Fruit fly (Drosophila melanogaster) whole organism, wandering third instar larva: ENCODE measurements around the gene pon.

Experiments
- CG32264 ChIP-seq: fragments of 200-800 bp; sonication (Bioruptor generic); optimal IDR thresholded peaks from 2 replicates; lab custom pipeline; 2016; ENCODE audit warnings: missing biosample characterization, missing genetic modification characterization
- CG9705 ChIP-seq: fragments of 200-800 bp; sonication (Bioruptor generic); optimal IDR thresholded peaks from 2 replicates; lab custom pipeline; 2018; ENCODE audit warnings: missing biosample characterization, mild to moderate bottlenecking, missing genetic modification characterization
- CrebA ChIP-seq: fragments of 200-800 bp; sonication (Bioruptor generic); optimal IDR thresholded peaks from 2 replicates; lab custom pipeline; 2016; ENCODE audit warnings: missing biosample characterization, mild to moderate bottlenecking, missing genetic modification characterization, borderline replicate concordance
- Dfd ChIP-seq: fragments of >200 bp; optimal IDR thresholded peaks from 2 replicates; lab custom pipeline; 2017; ENCODE audit warnings: missing biosample characterization, missing genetic modification characterization
- Dif ChIP-seq: fragments of 200-275, 200-300 bp; sonication (Bioruptor generic); optimal IDR thresholded peaks from 2 replicates; lab custom pipeline; 2018; ENCODE audit warnings: missing biosample characterization, missing genetic modification characterization; ENCODE audit not compliant: partially characterized antibody
- GATAd ChIP-seq: sonication (Bioruptor generic); optimal IDR thresholded peaks from 2 replicates; lab custom pipeline; 2016; ENCODE audit warnings: missing biosample characterization, missing genetic modification characterization
- Hnf4 ChIP-seq: fragments of 200-800 bp; sonication (Bioruptor generic); optimal IDR thresholded peaks from 2 replicates; lab custom pipeline; 2016; ENCODE audit warnings: missing biosample characterization, mild to moderate bottlenecking, missing genetic modification characterization
- Hr78 ChIP-seq: fragments of >200 bp; optimal IDR thresholded peaks from 2 replicates; lab custom pipeline; 2017; ENCODE audit warnings: missing biosample characterization, missing genetic modification characterization
- Hr83 ChIP-seq: fragments of 200-300 bp; sonication (Bioruptor generic); optimal IDR thresholded peaks from 2 replicates; lab custom pipeline; 2016; ENCODE audit warnings: missing biosample characterization, mild to moderate bottlenecking, missing genetic modification characterization, moderate library complexity; ENCODE audit not compliant: poor library complexity, severe bottlenecking
- Jra ChIP-seq: sonication (Bioruptor generic); optimal IDR thresholded peaks from 2 replicates; lab custom pipeline; 2016; ENCODE audit warnings: missing biosample characterization, missing genetic modification characterization
- Myc ChIP-seq: fragments of >200 bp; optimal IDR thresholded peaks from 2 replicates; lab custom pipeline; 2017
- OdsH ChIP-seq: fragments of 200-800 bp; sonication (Bioruptor generic); optimal IDR thresholded peaks from 2 replicates; lab custom pipeline; 2016; ENCODE audit warnings: missing biosample characterization, mild to moderate bottlenecking, missing genetic modification characterization
- Rel ChIP-seq, 2 experiments: fragments of 200-800 bp; sonication (Bioruptor generic) in 1 of 2; optimal IDR thresholded peaks; 2 replicates in 1 of 2; 3 replicates in 1 of 2; lab custom pipeline; 2016 to 2019; ENCODE audit warnings: mild to moderate bottlenecking in 2 of 2, missing biosample characterization in 2 of 2, missing genetic modification characterization in 2 of 2, moderate library complexity in 1 of 2
- Sp1 ChIP-seq: fragments of 200-800 bp; sonication (Bioruptor generic); optimal IDR thresholded peaks from 3 replicates; lab custom pipeline; 2019; ENCODE audit warnings: missing biosample characterization, mild to moderate bottlenecking, missing genetic modification characterization, moderate library complexity
- Vsx2 ChIP-seq: fragments of 200-300, 225-300 bp; sonication (Bioruptor generic); optimal IDR thresholded peaks from 2 replicates; lab custom pipeline; 2018; ENCODE audit warnings: missing biosample characterization, missing genetic modification characterization; ENCODE audit not compliant: partially characterized antibody
- br ChIP-seq: fragments of 200-800 bp; sonication (Bioruptor generic); optimal IDR thresholded peaks from 2 replicates; lab custom pipeline; 2016; ENCODE audit warnings: missing biosample characterization, missing genetic modification characterization
- brk ChIP-seq: fragments of 200-800 bp; sonication (Bioruptor generic); optimal IDR thresholded peaks from 2 replicates; lab custom pipeline; 2016; ENCODE audit warnings: missing biosample characterization, mild to moderate bottlenecking, missing genetic modification characterization
- dl ChIP-seq, 2 experiments: fragments of 175-275, 200-275 bp in 1 of 2; fragments of 200-275 bp in 1 of 2; sonication (Bioruptor generic); optimal IDR thresholded peaks; lab custom pipeline; 2018; ENCODE audit warnings: mild to moderate bottlenecking in 2 of 2, missing biosample characterization in 2 of 2, missing genetic modification characterization in 2 of 2, moderate library complexity in 2 of 2; ENCODE audit not compliant: partially characterized antibody in 2 of 2, insufficient read depth in 1 of 2
- dmrt93B ChIP-seq: fragments of 200-800 bp; sonication (Bioruptor generic); optimal IDR thresholded peaks from 2 replicates; lab custom pipeline; 2018; ENCODE audit warnings: missing biosample characterization, mild to moderate bottlenecking, missing genetic modification characterization
- dsf ChIP-seq: sonication (Bioruptor generic); optimal IDR thresholded peaks from 2 replicates; lab custom pipeline; 2016; ENCODE audit warnings: missing biosample characterization, missing genetic modification characterization, borderline replicate concordance
- ey ChIP-seq: fragments of 200-800 bp; sonication (Bioruptor generic); optimal IDR thresholded peaks from 2 replicates; lab custom pipeline; 2016; ENCODE audit warnings: missing biosample characterization, missing genetic modification characterization
- foxo ChIP-seq, 2 experiments: fragments of 200-800 bp; sonication (Bioruptor generic); optimal IDR thresholded peaks; 2 replicates in 1 of 2; 3 replicates in 1 of 2; lab custom pipeline; 2016 to 2017; ENCODE audit warnings: missing biosample characterization in 2 of 2, missing genetic modification characterization in 2 of 2
- fru ChIP-seq: fragments of 200-800 bp; sonication (Bioruptor generic); optimal IDR thresholded peaks from 3 replicates; lab custom pipeline; 2016; ENCODE audit warnings: missing biosample characterization, mild to moderate bottlenecking, missing genetic modification characterization
- h ChIP-seq: fragments of 200-800 bp; sonication (Bioruptor generic); optimal IDR thresholded peaks from 3 replicates; lab custom pipeline; 2016; ENCODE audit warnings: missing biosample characterization, mild to moderate bottlenecking, missing genetic modification characterization
- jim ChIP-seq: fragments of 175-275, 200-325 bp; sonication (Bioruptor generic); optimal IDR thresholded peaks from 2 replicates; lab custom pipeline; 2016; ENCODE audit warnings: missing biosample characterization, mild to moderate bottlenecking, missing genetic modification characterization
- pan ChIP-seq: fragments of >200 bp; optimal IDR thresholded peaks from 2 replicates; lab custom pipeline; 2017
- rgr ChIP-seq: fragments of 200-800 bp; sonication (Bioruptor generic); optimal IDR thresholded peaks from 3 replicates; lab custom pipeline; 2016; ENCODE audit warnings: missing biosample characterization, mild to moderate bottlenecking, missing genetic modification characterization
- sage ChIP-seq: fragments of 200-800 bp; sonication (Bioruptor generic); optimal IDR thresholded peaks from 2 replicates; lab custom pipeline; 2016; ENCODE audit warnings: missing biosample characterization, mild to moderate bottlenecking, missing genetic modification characterization
- sv ChIP-seq: fragments of 200-800 bp; sonication (Bioruptor generic); optimal IDR thresholded peaks from 3 replicates; lab custom pipeline; 2016; ENCODE audit warnings: missing biosample characterization, missing genetic modification characterization
- tai ChIP-seq: sonication (Bioruptor generic); optimal IDR thresholded peaks from 2 replicates; lab custom pipeline; 2016; ENCODE audit warnings: missing biosample characterization, missing genetic modification characterization
- usp ChIP-seq: fragments of >200 bp; optimal IDR thresholded peaks from 2 replicates; lab custom pipeline; 2017; ENCODE audit warnings: missing biosample characterization, missing genetic modification characterization
- woc ChIP-seq: sonication (Bioruptor generic); optimal IDR thresholded peaks from 2 replicates; lab custom pipeline; 2016; ENCODE audit warnings: missing biosample characterization, mild to moderate bottlenecking, missing genetic modification characterization

pon gene

dm6 chrX:4610481-4610880 lies 25.6 kb upstream of the pon start (continued):
- TF ChIP-seq ey (GFP tag; lab: Kevin White, UChicago) (peak; percentile 65), CrebA (GFP tag; lab: Kevin White, UChicago) (peak; percentile 5), Hr83 (GFP tag; lab: Kevin White, UChicago) (peak; percentile 100), fru (GFP tag; lab: Kevin White, UChicago) (peak; percentile 84), usp (no peak), Hnf4 (GFP tag; lab: Kevin White, UChicago) (peak; percentile 97)

DNA sequence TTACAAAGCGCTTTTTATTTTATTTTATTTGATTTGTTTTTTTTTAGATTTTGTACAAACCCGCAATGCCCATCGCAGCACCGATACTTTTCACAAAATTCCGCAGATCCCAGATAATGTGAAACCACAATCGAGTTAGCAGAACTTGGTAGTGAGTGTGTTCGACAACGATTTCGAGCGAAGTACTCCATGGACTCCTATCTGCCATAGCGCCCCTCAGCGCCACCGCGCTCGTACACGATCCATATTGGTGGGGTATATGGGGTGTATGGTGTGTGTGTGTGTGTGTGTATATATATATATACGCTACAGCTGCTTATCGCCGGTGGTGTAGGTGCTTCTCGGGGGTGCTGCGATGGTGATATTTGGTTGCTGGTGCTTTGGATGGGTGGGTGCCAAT lies 23.7 kb upstream of the pon start:
- TF ChIP-seq usp (no peak), Vsx2 (no peak), rgr (no peak), Jra (GFP tag; lab: Kevin White, UChicago) (no peak), Rel (GFP tag; optimal IDR thresholded peaks at IDR 0.05; lab: Kevin White, UChicago) (no peak), Rel (tag; optimal IDR thresholded peaks at IDR 0.05; lab: Kevin White, UChicago) (peak; percentile 69), jim (GFP tag; lab: Kevin White, UChicago) (no peak), Hnf4 (GFP tag; lab: Kevin White, UChicago) (peak; percentile 15), CrebA (GFP tag; lab: Kevin White, UChicago) (peak; percentile 2), foxo (GFP tag; optimal IDR thresholded peaks at IDR 0.05; lab: Kevin White, UChicago) (no peak), Dif (no peak), Hr78 (GFP tag; lab: Kevin White, UChicago) (no peak), h (GFP tag; lab: Kevin White, UChicago) (peak; percentile 60), GATAd (no peak), Myc (lab: Kevin White, UChicago) (no peak), OdsH (GFP tag; lab: Kevin White, UChicago) (no peak), fru (GFP tag; lab: Kevin White, UChicago) (peak; percentile 7), Sp1 (GFP tag; lab: Kevin White, UChicago) (peak; percentile 3)

dm6 chrX:4613613-4614012 lies 22.5 kb upstream of the pon start:
- no peak for TF ChIP-seq brk (GFP tag; lab: Kevin White, UChicago)
- TF ChIP-seq dmrt93B (GFP tag; lab: Kevin White, UChicago), result no peak
- no peak for TF ChIP-seq CG9705 (GFP tag; lab: Kevin White, UChicago)
- TF ChIP-seq GATAd, result no peak
- TF ChIP-seq CG32264 (GFP tag; lab: Kevin White, UChicago), result no peak
- TF ChIP-seq ey (GFP tag; lab: Kevin White, UChicago), result no peak
- TF ChIP-seq Hnf4 (GFP tag; lab: Kevin White, UChicago), result no peak
- no peak for TF ChIP-seq fru (GFP tag; lab: Kevin White, UChicago)
- TF ChIP-seq Hr78 (GFP tag; lab: Kevin White, UChicago), result no peak
- TF ChIP-seq usp, result no peak
- no peak for TF ChIP-seq tai (GFP tag; lab: Kevin White, UChicago)
- no peak for TF ChIP-seq sv (GFP tag; lab: Kevin White, UChicago)
- no peak for TF ChIP-seq woc (GFP tag; lab: Kevin White, UChicago)
- no peak for TF ChIP-seq Dif
- no peak for TF ChIP-seq jim (GFP tag; lab: Kevin White, UChicago)
- TF ChIP-seq foxo (GFP tag; optimal IDR thresholded peaks at IDR 0.05; lab: Kevin White, UChicago), result no peak
- no peak for TF ChIP-seq Sp1 (GFP tag; lab: Kevin White, UChicago)
- no peak for TF ChIP-seq dl (GFP tag; optimal IDR thresholded peaks at IDR 0.05; lab: Kevin White, UChicago; ENCODE audit: insufficient read depth in 1 of 2, partially characterized antibody in 2 of 2)
- TF ChIP-seq Dfd, result no peak
- TF ChIP-seq br (GFP tag; lab: Kevin White, UChicago), result no peak

DNA sequence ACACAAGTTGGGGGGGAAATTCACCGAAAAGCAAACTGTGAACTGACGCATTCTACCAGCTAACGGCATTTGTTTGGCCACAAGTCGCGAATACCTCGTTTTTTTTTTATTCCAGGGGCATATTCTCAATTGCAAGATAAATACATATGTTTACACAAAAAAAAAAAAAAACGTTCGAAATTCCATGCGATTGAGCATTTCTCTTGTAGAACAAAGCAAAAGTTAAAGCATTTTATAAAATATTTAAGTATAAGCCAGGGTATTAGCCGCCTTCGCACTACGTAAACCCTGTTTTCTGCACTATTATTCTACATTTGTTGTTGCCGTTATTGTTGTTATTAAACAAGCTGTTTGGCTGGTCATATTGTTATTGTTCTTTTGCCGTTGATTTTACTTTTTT lies 21.8 kb upstream of the pon start:
- TF ChIP-seq foxo (GFP tag; optimal IDR thresholded peaks at IDR 0.05; lab: Kevin White, UChicago) (peak in 1 of 2 experiments; percentile 47), usp (no peak), rgr (peak; percentile 0), fru (GFP tag; lab: Kevin White, UChicago) (peak; percentile 24)

- TF ChIP-seq tai (GFP tag; lab: Kevin White, UChicago) (no peak), br (GFP tag; lab: Kevin White, UChicago) (no peak), CG32264 (GFP tag; lab: Kevin White, UChicago) (no peak), ey (GFP tag; lab: Kevin White, UChicago) (no peak), OdsH (GFP tag; lab: Kevin White, UChicago) (no peak), GATAd (no peak), pan (no peak), dmrt93B (GFP tag; lab: Kevin White, UChicago) (peak; percentile 10), dsf (GFP tag; lab: Kevin White, UChicago) (no peak), sage (no peak), h (GFP tag; lab: Kevin White, UChicago) (peak; percentile 34), foxo (GFP tag; optimal IDR thresholded peaks at IDR 0.05; lab: Kevin White, UChicago) (peak in 1 of 2 experiments; percentile 16)
These were observed 21.2 kb upstream of the pon start for dm6 chrX:4614945-4615344.
